Worm (Caenorhabditis elegans): Measurements from ENCODE around the gene dmsr-9.

DNA sequence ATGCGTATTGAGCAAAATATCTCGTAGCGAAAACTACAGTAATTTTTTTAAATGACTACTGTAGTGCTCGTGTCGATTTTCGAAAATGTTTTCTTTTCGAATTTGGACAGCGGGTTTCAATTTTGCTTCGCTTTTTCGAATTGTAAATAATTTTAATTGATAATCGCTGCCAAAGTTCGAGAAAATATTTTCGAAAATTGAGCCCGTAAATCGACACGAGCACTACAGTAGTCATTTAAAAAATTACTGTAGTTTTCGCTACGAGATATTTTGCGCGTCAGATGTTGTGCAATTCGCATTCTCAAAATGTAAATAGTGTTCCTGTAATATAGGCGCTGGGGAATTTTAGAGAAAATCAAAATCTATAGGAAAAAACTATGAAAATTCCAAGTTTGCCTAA lies 17.2 kb downstream of the dmsr-9 start:
- TF ChIP-seq sem-4 (tag; optimal IDR thresholded peaks at IDR 0.05), result no peak
- no peak for TF ChIP-seq R02D3.7 (tag; optimal IDR thresholded peaks at IDR 0.05)
- TF ChIP-seq aly-2 (tag; optimal IDR thresholded peaks at IDR 0.05), result no peak
- no peak for TF ChIP-seq ztf-4 (tag; optimal IDR thresholded peaks at IDR 0.05)
- TF ChIP-seq nhr-12 (tag; optimal IDR thresholded peaks at IDR 0.05), result no peak
- no peak for TF ChIP-seq ama-1 (optimal IDR thresholded peaks at IDR 0.05)
- TF ChIP-seq nhr-11 (tag; optimal IDR thresholded peaks at IDR 0.05), result no peak
